Worm (Caenorhabditis elegans): Measurements from ENCODE around the gene josd-1.
"Not testable (repeated sequence)": the region's sequence is repeated elsewhere in the genome, so short reads cannot be mapped to it uniquely, and the experiment has no call there.

Gene josd-1

ce11 chrIII:2832483-2832882, 4.0 kb upstream of the josd-1 start, which contains the start of gene Y71H2AM.29:
Gene Y71H2AM.29, plus strand, starts transcription at chrIII:2832783.
- TF ChIP-seq B0310.2 (tag; optimal IDR thresholded peaks at IDR 0.05) (no peak), tra-4 (tag; optimal IDR thresholded peaks at IDR 0.05) (no peak), aly-1 (tag; optimal IDR thresholded peaks at IDR 0.05) (no peak), hmg-4 (GFP tag; optimal IDR thresholded peaks at IDR 0.05) (no peak), ceh-36 (tag; optimal IDR thresholded peaks at IDR 0.05) (no peak), pes-1 (GFP tag; IDR thresholded peaks at IDR 0.05) (no peak), ama-1 (optimal IDR thresholded peaks at IDR 0.05) (no peak), scrt-1 (GFP tag; IDR thresholded peaks at IDR 0.05) (no peak), flt-1 (GFP tag; IDR thresholded peaks at IDR 0.05) (no peak), ceh-13 (GFP tag; optimal IDR thresholded peaks at IDR 0.05) (no peak)

- TF ChIP-seq scrt-1 (GFP tag; IDR thresholded peaks at IDR 0.05) (no peak), ets-7 (tag; optimal IDR thresholded peaks at IDR 0.05) (no peak), ceh-13 (GFP tag; optimal IDR thresholded peaks at IDR 0.05) (no peak)
These were observed 2.1 kb upstream of the josd-1 start, which contains the start of gene txdc-17 for ce11 chrIII:2834363-2834762. Gene txdc-17, plus strand, starts transcription at chrIII:2834663.

- TF ChIP-seq hmbx-1 (tag; optimal IDR thresholded peaks at IDR 0.05) (no peak), flt-1 (GFP tag; IDR thresholded peaks at IDR 0.05) (no peak), aly-1 (tag; optimal IDR thresholded peaks at IDR 0.05) (no peak), ceh-36 (tag; optimal IDR thresholded peaks at IDR 0.05) (no peak), sea-1 (GFP tag; conservative IDR thresholded peaks at IDR 0.05) (no peak), ama-1 (optimal IDR thresholded peaks at IDR 0.05) (no peak), F13C5.2 (tag; optimal IDR thresholded peaks at IDR 0.05) (no peak), hnd-1 (tag; optimal IDR thresholded peaks at IDR 0.05) (no peak), scrt-1 (GFP tag; IDR thresholded peaks at IDR 0.05) (no peak), tbx-11 (GFP tag; IDR thresholded peaks at IDR 0.05) (no peak), ceh-13 (GFP tag; optimal IDR thresholded peaks at IDR 0.05) (no peak), tra-4 (tag; optimal IDR thresholded peaks at IDR 0.05) (no peak), ets-7 (tag; optimal IDR thresholded peaks at IDR 0.05) (no peak), B0310.2 (tag; optimal IDR thresholded peaks at IDR 0.05) (no peak), tbx-37 (GFP tag; conservative IDR thresholded peaks at IDR 0.05) (no peak), pes-1 (GFP tag; IDR thresholded peaks at IDR 0.05) (no peak), hmg-4 (GFP tag; optimal IDR thresholded peaks at IDR 0.05) (no peak)
These were observed 1.4 kb upstream of the josd-1 start for ce11 chrIII:2834998-2835397.

ce11 chrIII:2840877-2841540, 4.6 kb downstream of the josd-1 start, which contains the start of gene Y71H2AR.2:
Gene Y71H2AR.2, minus strand, starts transcription at chrIII:2840927.
- TF ChIP-seq aly-1 (tag; optimal IDR thresholded peaks at IDR 0.05) (no peak), hmg-4 (GFP tag; optimal IDR thresholded peaks at IDR 0.05) (no peak), pes-1 (GFP tag; IDR thresholded peaks at IDR 0.05) (no peak), ceh-13 (GFP tag; optimal IDR thresholded peaks at IDR 0.05) (no peak), tra-4 (tag; optimal IDR thresholded peaks at IDR 0.05) (no peak), ets-7 (tag; optimal IDR thresholded peaks at IDR 0.05) (no peak), scrt-1 (GFP tag; IDR thresholded peaks at IDR 0.05) (no peak), flt-1 (GFP tag; IDR thresholded peaks at IDR 0.05) (no peak), sea-1 (GFP tag; conservative IDR thresholded peaks at IDR 0.05) (no peak), tbx-11 (GFP tag; IDR thresholded peaks at IDR 0.05) (no peak), F13C5.2 (tag; optimal IDR thresholded peaks at IDR 0.05) (no peak), hnd-1 (tag; optimal IDR thresholded peaks at IDR 0.05) (no peak), ama-1 (optimal IDR thresholded peaks at IDR 0.05) (no peak), tbx-37 (GFP tag; conservative IDR thresholded peaks at IDR 0.05) (no peak), hmbx-1 (tag; optimal IDR thresholded peaks at IDR 0.05) (no peak)

- no peak for TF ChIP-seq scrt-1 (GFP tag; IDR thresholded peaks at IDR 0.05)
These were observed 5.5 kb downstream of the josd-1 start, which contains the start of gene H34I24.2 for ce11 chrIII:2841856-2842373. Gene H34I24.2, plus strand, starts transcription at chrIII:2842044.

- not testable (repeated sequence) for TF ChIP-seq F13C5.2 (tag; optimal IDR thresholded peaks at IDR 0.05); tbx-37 (GFP tag; conservative IDR thresholded peaks at IDR 0.05); hmg-4 (GFP tag; optimal IDR thresholded peaks at IDR 0.05)
These were observed 10.3 kb downstream of the josd-1 start, which contains the start of gene H34I24.1 for ce11 chrIII:2846747-2847146. Gene H34I24.1, plus strand, starts transcription at chrIII:2847047.

- TF ChIP-seq hmbx-1 (tag; optimal IDR thresholded peaks at IDR 0.05) (no peak), tra-4 (tag; optimal IDR thresholded peaks at IDR 0.05) (no peak), tbx-37 (GFP tag; conservative IDR thresholded peaks at IDR 0.05) (no peak), F13C5.2 (tag; optimal IDR thresholded peaks at IDR 0.05) (no peak), flt-1 (GFP tag; IDR thresholded peaks at IDR 0.05) (no peak), hmg-4 (GFP tag; optimal IDR thresholded peaks at IDR 0.05) (no peak), aly-1 (tag; optimal IDR thresholded peaks at IDR 0.05) (no peak), B0310.2 (tag; optimal IDR thresholded peaks at IDR 0.05) (no peak), ceh-36 (tag; optimal IDR thresholded peaks at IDR 0.05) (no peak), ceh-13 (GFP tag; optimal IDR thresholded peaks at IDR 0.05) (no peak), ama-1 (optimal IDR thresholded peaks at IDR 0.05) (no peak), scrt-1 (GFP tag; IDR thresholded peaks at IDR 0.05) (no peak), sea-1 (GFP tag; conservative IDR thresholded peaks at IDR 0.05) (no peak), pes-1 (GFP tag; IDR thresholded peaks at IDR 0.05) (no peak), tbx-11 (GFP tag; IDR thresholded peaks at IDR 0.05) (no peak)
These were observed 19.5 kb downstream of the josd-1 start, which contains the start of gene F56F11.4 for ce11 chrIII:2855929-2856328. Gene F56F11.4, plus strand, starts transcription at chrIII:2856229.

ce11 chrIII:2858334-2858733, 21.9 kb downstream of the josd-1 start:
- TF ChIP-seq aly-1 (tag; optimal IDR thresholded peaks at IDR 0.05) (no peak), F13C5.2 (tag; optimal IDR thresholded peaks at IDR 0.05) (no peak), B0310.2 (tag; optimal IDR thresholded peaks at IDR 0.05) (no peak), tra-4 (tag; optimal IDR thresholded peaks at IDR 0.05) (no peak), ets-7 (tag; optimal IDR thresholded peaks at IDR 0.05) (no peak), hmbx-1 (tag; optimal IDR thresholded peaks at IDR 0.05) (no peak), tbx-37 (GFP tag; conservative IDR thresholded peaks at IDR 0.05) (no peak), flt-1 (GFP tag; IDR thresholded peaks at IDR 0.05) (no peak), ama-1 (optimal IDR thresholded peaks at IDR 0.05) (no peak), pes-1 (GFP tag; IDR thresholded peaks at IDR 0.05) (no peak), hnd-1 (tag; optimal IDR thresholded peaks at IDR 0.05) (no peak), ceh-13 (GFP tag; optimal IDR thresholded peaks at IDR 0.05) (no peak), scrt-1 (GFP tag; IDR thresholded peaks at IDR 0.05) (no peak), ceh-36 (tag; optimal IDR thresholded peaks at IDR 0.05) (no peak), sea-1 (GFP tag; conservative IDR thresholded peaks at IDR 0.05) (no peak), hmg-4 (GFP tag; optimal IDR thresholded peaks at IDR 0.05) (no peak), tbx-11 (GFP tag; IDR thresholded peaks at IDR 0.05) (no peak)

Measured in whole organism, early embryonic.